Worm (Caenorhabditis elegans) whole organism, mixed stage, embryonic: ENCODE data around the gene Y69E1A.3.
A peak's percentile ranks its signal among the peaks of the same experiment; 100 is the strongest.

Source experiments
- M03D4.4 ChIP-seq: sonication (generic microtip); optimal IDR thresholded peaks from 2 replicates; lab custom pipeline; 2017; ENCODE audit warnings: mild to moderate bottlenecking, missing genetic modification characterization, missing compliant biosample characterization
- bed-3 ChIP-seq: fragments of 200-800 bp; sonication (Bioruptor generic); optimal IDR thresholded peaks from 3 replicates; lab custom pipeline; 2018; ENCODE audit warnings: mild to moderate bottlenecking, missing genetic modification characterization, moderate library complexity, missing compliant biosample characterization
- blmp-1 ChIP-seq: fragments of 150-350 bp; optimal IDR thresholded peaks from 2 replicates; lab custom pipeline; 2014; ENCODE audit warnings: missing biosample characterization, missing genetic modification characterization
- ceh-39 ChIP-seq: fragments of 150-350 bp; optimal IDR thresholded peaks from 2 replicates; lab custom pipeline; 2014; ENCODE audit warnings: missing biosample characterization, missing genetic modification characterization
- ceh-43 ChIP-seq: fragments of 200-800 bp; sonication (Bioruptor generic); optimal IDR thresholded peaks from 2 replicates; lab custom pipeline; 2018; ENCODE audit warnings: mild to moderate bottlenecking, missing genetic modification characterization, moderate library complexity, missing compliant biosample characterization
- ceh-83 ChIP-seq: fragments of 200-800 bp; sonication (Bioruptor generic); optimal IDR thresholded peaks from 2 replicates; lab custom pipeline; 2018; ENCODE audit warnings: mild to moderate bottlenecking, missing genetic modification characterization, missing compliant biosample characterization
- ces-1 ChIP-seq: fragments of 150-350 bp; optimal IDR thresholded peaks from 2 replicates; lab custom pipeline; 2014; ENCODE audit warnings: missing biosample characterization, missing genetic modification reagents, missing genetic modification characterization
- cnd-1 ChIP-seq: fragments of 200-800 bp; sonication (Bioruptor generic); optimal IDR thresholded peaks from 2 replicates; lab custom pipeline; 2018; ENCODE audit warnings: mild to moderate bottlenecking, missing genetic modification characterization, missing compliant biosample characterization
- drap-1 ChIP-seq: fragments of 200-800 bp; sonication (Bioruptor generic); optimal IDR thresholded peaks from 3 replicates; lab custom pipeline; 2018; ENCODE audit warnings: mild to moderate bottlenecking, missing genetic modification characterization, missing compliant biosample characterization
- elt-1 ChIP-seq: sonication (generic microtip); optimal IDR thresholded peaks from 2 replicates; lab custom pipeline; 2017; ENCODE audit warnings: missing genetic modification characterization, mild to moderate bottlenecking, missing compliant biosample characterization, antibody characterized with exemption, moderate library complexity, borderline replicate concordance; ENCODE audit not compliant: insufficient read depth
- elt-3 ChIP-seq: fragments of 150-350 bp; optimal IDR thresholded peaks from 2 replicates; lab custom pipeline; 2014; ENCODE audit warnings: missing biosample characterization, missing genetic modification characterization
- flh-1 ChIP-seq: fragments of 200-800 bp; sonication (Bioruptor generic); optimal IDR thresholded peaks from 2 replicates; lab custom pipeline; 2018; ENCODE audit warnings: mild to moderate bottlenecking, missing genetic modification characterization, moderate library complexity, missing compliant biosample characterization
- ham-2 ChIP-seq: fragments of 200-800 bp; sonication (Bioruptor generic); optimal IDR thresholded peaks from 2 replicates; lab custom pipeline; 2018; ENCODE audit warnings: mild to moderate bottlenecking, missing genetic modification characterization, missing compliant biosample characterization
- hlh-1 ChIP-seq: fragments of 150-350 bp; optimal IDR thresholded peaks from 2 replicates; lab custom pipeline; 2014; ENCODE audit warnings: missing biosample characterization, missing genetic modification reagents, missing genetic modification characterization
- lin-13 ChIP-seq: fragments of 150-350 bp; optimal IDR thresholded peaks from 2 replicates; lab custom pipeline; 2014; ENCODE audit warnings: missing biosample characterization, missing genetic modification characterization
- lin-32 ChIP-seq: fragments of 200-800 bp; sonication (Bioruptor generic); optimal IDR thresholded peaks from 2 replicates; lab custom pipeline; 2018; ENCODE audit warnings: mild to moderate bottlenecking, missing genetic modification characterization, missing compliant biosample characterization
- lsy-2 ChIP-seq: fragments of 150-350 bp; optimal IDR thresholded peaks from 2 replicates; lab custom pipeline; 2014; ENCODE audit warnings: missing biosample characterization, missing genetic modification characterization
- mab-5 ChIP-seq: fragments of 150-350 bp; optimal IDR thresholded peaks from 2 replicates; lab custom pipeline; 2014; ENCODE audit warnings: missing biosample characterization, missing genetic modification characterization
- mep-1 ChIP-seq: fragments of 150-350 bp; optimal IDR thresholded peaks from 2 replicates; lab custom pipeline; 2017; ENCODE audit warnings: missing biosample characterization, missing genetic modification reagents, missing genetic modification characterization, inconsistent platforms
- mls-2 ChIP-seq: sonication (generic microtip); optimal IDR thresholded peaks from 2 replicates; lab custom pipeline; 2016; ENCODE audit warnings: mild to moderate bottlenecking, missing genetic modification characterization, moderate library complexity, missing compliant biosample characterization
- nhr-12 ChIP-seq: fragments of 150-350 bp; optimal IDR thresholded peaks from 2 replicates; lab custom pipeline; 2014; ENCODE audit warnings: missing biosample characterization, missing genetic modification characterization
- nhr-2 ChIP-seq: fragments of 150-350 bp; optimal IDR thresholded peaks from 2 replicates; lab custom pipeline; 2014; ENCODE audit warnings: missing biosample characterization, missing genetic modification characterization
- nhr-237 ChIP-seq: fragments of 150-350 bp; optimal IDR thresholded peaks from 2 replicates; lab custom pipeline; 2014; ENCODE audit warnings: missing biosample characterization, missing genetic modification characterization
- nhr-28 ChIP-seq: fragments of 150-350 bp; optimal IDR thresholded peaks from 2 replicates; lab custom pipeline; 2014; ENCODE audit warnings: missing biosample characterization, missing genetic modification characterization
- nhr-76 ChIP-seq: sonication (generic microtip); optimal IDR thresholded peaks from 2 replicates; lab custom pipeline; 2017; ENCODE audit warnings: missing biosample characterization, missing genetic modification characterization
- pha-4 ChIP-seq: fragments of 150-350 bp; optimal IDR thresholded peaks from 2 replicates; lab custom pipeline; 2018; ENCODE audit warnings: missing biosample characterization, missing genetic modification reagents, missing genetic modification characterization
- sem-2 ChIP-seq: fragments of 200-800 bp; sonication (Bioruptor generic); optimal IDR thresholded peaks from 2 replicates; lab custom pipeline; 2018; ENCODE audit warnings: mild to moderate bottlenecking, missing genetic modification characterization, missing compliant biosample characterization
- snpc-4 ChIP-seq: fragments of 150-350 bp; optimal IDR thresholded peaks from 2 replicates; lab custom pipeline; 2014; ENCODE audit warnings: missing biosample characterization, missing genetic modification characterization
- sptf-1 ChIP-seq: sonication (generic microtip); optimal IDR thresholded peaks from 2 replicates; lab custom pipeline; 2017; ENCODE audit warnings: mild to moderate bottlenecking, missing genetic modification characterization, moderate library complexity, missing compliant biosample characterization
- tbx-8 ChIP-seq: fragments of 200-800 bp; sonication (Bioruptor generic); optimal IDR thresholded peaks from 2 replicates; lab custom pipeline; 2018; ENCODE audit warnings: mild to moderate bottlenecking, missing genetic modification characterization, moderate library complexity, missing compliant biosample characterization
- unc-120 ChIP-seq: sonication (generic microtip); optimal IDR thresholded peaks from 2 replicates; lab custom pipeline; 2017; ENCODE audit warnings: missing genetic modification characterization, missing compliant biosample characterization; ENCODE audit not compliant: poor library complexity, severe bottlenecking
- unc-39 ChIP-seq: fragments of 150-350 bp; optimal IDR thresholded peaks from 2 replicates; lab custom pipeline; 2014; ENCODE audit warnings: missing biosample characterization, missing genetic modification characterization
- unc-62 ChIP-seq: fragments of 150-350 bp; optimal IDR thresholded peaks from 2 replicates; lab custom pipeline; 2014; ENCODE audit warnings: missing biosample characterization, missing genetic modification reagents, missing genetic modification characterization
- zip-8 ChIP-seq: fragments of 150-350 bp; optimal IDR thresholded peaks from 2 replicates; lab custom pipeline; 2014; ENCODE audit warnings: missing biosample characterization, missing genetic modification characterization
- ztf-11 ChIP-seq: fragments of 150-350 bp; optimal IDR thresholded peaks from 2 replicates; lab custom pipeline; 2014; ENCODE audit warnings: missing biosample characterization, missing genetic modification characterization

Y69E1A.3 gene

DNA sequence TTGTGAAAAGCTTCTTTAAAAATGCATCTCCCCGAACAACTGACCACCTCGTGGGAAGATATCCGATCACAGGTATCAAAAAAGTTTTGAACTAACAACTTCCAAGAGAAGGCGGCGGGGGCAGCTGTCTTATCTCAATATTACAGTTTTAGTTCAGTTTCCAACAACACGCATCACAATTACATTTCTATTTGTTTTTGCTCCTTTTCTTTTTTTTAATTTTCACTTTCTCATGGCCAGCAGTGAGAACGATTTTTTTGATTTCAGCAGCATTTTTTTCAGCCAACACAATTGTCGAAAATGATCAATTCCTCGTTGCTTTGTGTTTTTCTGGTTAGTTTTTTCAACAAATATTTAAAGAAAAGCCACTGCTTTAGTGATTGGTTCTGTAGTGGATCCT lies 39.0 kb upstream of the Y69E1A.3 start, which contains the start of gene ZK593.2:
Gene ZK593.2, plus strand, starts transcription at position 301 of the 400 bp plus-strand sequence.
- TF ChIP-seq sptf-1 (tag; lab: Kevin White, UChicago) (no peak), zip-8 (no peak), tbx-8 (no peak), ceh-39 (tag; lab: Kevin White, UChicago) (no peak), hlh-1 (tag; lab: Kevin White, UChicago) (no peak), sem-2 (no peak), ham-2 (no peak), ceh-43 (no peak), ztf-11 (tag; lab: Kevin White, UChicago) (no peak), blmp-1 (tag; lab: Kevin White, UChicago) (no peak), nhr-76 (no peak), unc-120 (tag; lab: Kevin White, UChicago) (no peak), drap-1 (GFP tag; lab: Kevin White, UChicago) (no peak), mls-2 (tag; lab: Kevin White, UChicago) (no peak), pha-4 (no peak), lin-13 (tag; lab: Kevin White, UChicago) (no peak), nhr-28 (tag; lab: Kevin White, UChicago) (no peak), nhr-237 (tag; lab: Kevin White, UChicago) (no peak), lin-32 (GFP tag; lab: Kevin White, UChicago) (no peak)

- no peak for TF ChIP-seq nhr-28 (tag; lab: Kevin White, UChicago)
- TF ChIP-seq flh-1, result no peak
- no peak for TF ChIP-seq sem-2
- TF ChIP-seq snpc-4 (tag; lab: Kevin White, UChicago), result no peak
- TF ChIP-seq elt-1 (tag; lab: Kevin White, UChicago), result no peak
- no peak for TF ChIP-seq bed-3
- no peak for TF ChIP-seq ceh-83 (GFP tag; lab: Kevin White, UChicago)
- no peak for TF ChIP-seq pha-4
- no peak for TF ChIP-seq drap-1 (GFP tag; lab: Kevin White, UChicago)
- no peak for TF ChIP-seq ztf-11 (tag; lab: Kevin White, UChicago)
- TF ChIP-seq mab-5 (tag; lab: Kevin White, UChicago), result no peak
- TF ChIP-seq nhr-2 (tag; lab: Kevin White, UChicago), result no peak
- no peak for TF ChIP-seq zip-8
- TF ChIP-seq lsy-2, result no peak
- TF ChIP-seq cnd-1, result no peak
- TF ChIP-seq M03D4.4 (tag; lab: Kevin White, UChicago), result no peak
- TF ChIP-seq unc-120 (tag; lab: Kevin White, UChicago), result no peak
- TF ChIP-seq ceh-39 (tag; lab: Kevin White, UChicago), result no peak
- TF ChIP-seq hlh-1 (tag; lab: Kevin White, UChicago), result no peak
These were observed 36.7 kb upstream of the Y69E1A.3 start, which contains the start of gene ZK593.3 for ce11 chrIV:10915388-10915787. Gene ZK593.3 (plus strand): TSS chrIV:10915688.

ce11 chrIV:10916134-10916533 lies 36.0 kb upstream of the Y69E1A.3 start:
- no peak for TF ChIP-seq sptf-1 (tag; lab: Kevin White, UChicago)
- no peak for TF ChIP-seq tbx-8
- no peak for TF ChIP-seq unc-39
- TF ChIP-seq ceh-39 (tag; lab: Kevin White, UChicago), result no peak
- no peak for TF ChIP-seq unc-62 (GFP tag; lab: Kevin White, UChicago)
- no peak for TF ChIP-seq unc-120 (tag; lab: Kevin White, UChicago)
- no peak for TF ChIP-seq flh-1
- TF ChIP-seq, all 35 proteins: peak for 0

DNA sequence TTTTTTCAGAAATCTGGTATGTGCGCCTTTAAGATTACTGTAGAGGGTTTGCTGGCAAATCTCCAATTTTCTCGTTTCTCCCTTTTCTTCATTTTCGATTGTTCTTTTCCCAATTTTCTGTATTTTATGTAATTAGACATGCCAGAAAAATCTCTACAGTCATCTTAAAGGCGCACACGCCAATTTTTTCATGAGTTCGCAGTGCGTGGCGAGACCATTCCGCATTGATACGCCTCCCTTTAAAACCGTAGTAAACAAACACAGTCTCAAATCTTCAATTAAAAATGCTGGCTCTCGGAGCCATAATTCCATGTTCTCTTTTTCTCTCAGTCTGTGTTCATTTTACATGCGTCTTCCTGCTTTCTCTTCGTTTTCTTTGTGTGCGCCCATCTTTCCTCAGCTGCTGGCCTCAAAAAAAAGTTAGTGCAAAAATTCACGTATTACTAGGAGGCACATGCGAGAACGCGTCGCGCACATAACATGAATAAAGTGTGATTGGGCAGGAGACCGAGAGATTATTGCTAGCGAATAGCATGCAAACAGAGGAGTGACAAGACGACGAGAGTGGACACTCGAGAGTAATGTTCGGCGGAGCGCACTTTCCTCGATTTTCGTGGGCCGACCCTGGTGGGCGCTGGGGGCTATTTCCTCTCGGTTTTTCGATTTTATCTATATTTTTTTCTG lies 33.1 kb upstream of the Y69E1A.3 start:
- TF ChIP-seq ces-1 (GFP tag; lab: Kevin White, UChicago) (peak; percentile 79), sem-2 (no peak), ceh-43 (no peak), unc-62 (GFP tag; lab: Kevin White, UChicago) (peak; percentile 14), flh-1 (no peak), nhr-2 (tag; lab: Kevin White, UChicago) (no peak), cnd-1 (no peak), unc-120 (tag; lab: Kevin White, UChicago) (peak; percentile 13), nhr-12 (tag; lab: Kevin White, UChicago) (no peak), blmp-1 (tag; lab: Kevin White, UChicago) (no peak), unc-39 (no peak), elt-1 (tag; lab: Kevin White, UChicago) (peak; percentile 27), bed-3 (no peak), nhr-237 (tag; lab: Kevin White, UChicago) (peak; percentile 20), mep-1 (tag; lab: Kevin White, UChicago) (peak; percentile 40), mab-5 (tag; lab: Kevin White, UChicago) (no peak), nhr-28 (tag; lab: Kevin White, UChicago) (no peak), lin-13 (tag; lab: Kevin White, UChicago) (no peak), sptf-1 (tag; lab: Kevin White, UChicago) (no peak), tbx-8 (no peak), ceh-39 (tag; lab: Kevin White, UChicago) (peak; percentile 32), pha-4 (peak; percentile 39), ztf-11 (tag; lab: Kevin White, UChicago) (no peak), mls-2 (tag; lab: Kevin White, UChicago) (peak; percentile 48), snpc-4 (tag; lab: Kevin White, UChicago) (no peak), M03D4.4 (tag; lab: Kevin White, UChicago) (peak; percentile 30), zip-8 (no peak), lin-32 (GFP tag; lab: Kevin White, UChicago) (no peak), elt-3 (tag; lab: Kevin White, UChicago) (no peak), ceh-83 (GFP tag; lab: Kevin White, UChicago) (no peak), hlh-1 (tag; lab: Kevin White, UChicago) (peak; percentile 45), lsy-2 (peak; percentile 21), nhr-76 (no peak), ham-2 (no peak), drap-1 (GFP tag; lab: Kevin White, UChicago) (no peak)
- TF ChIP-seq, all 35 proteins: peak for 12
